Worm (Caenorhabditis elegans): ENCODE measurements around the gene dhs-25.

dhs-25 gene

ce11 chrX:1495980-1496379, 9.6 kb downstream of the dhs-25 start:
- TF ChIP-seq ztf-11 (tag; optimal IDR thresholded peaks at IDR 0.05), result no peak
- no peak for TF ChIP-seq hlh-4 (tag; optimal IDR thresholded peaks at IDR 0.05)
- no peak for TF ChIP-seq C04F5.9 (tag; optimal IDR thresholded peaks at IDR 0.05)
- no peak for TF ChIP-seq fkh-8 (tag; optimal IDR thresholded peaks at IDR 0.05)
- TF ChIP-seq rnt-1 (tag; optimal IDR thresholded peaks at IDR 0.05), result no peak
- TF ChIP-seq lin-15B (tag; optimal IDR thresholded peaks at IDR 0.05), result no peak
- no peak for TF ChIP-seq ceh-63 (GFP tag; optimal IDR thresholded peaks at IDR 0.05)
- no peak for TF ChIP-seq hlh-17 (GFP tag; optimal IDR thresholded peaks at IDR 0.05; ENCODE audit: borderline replicate concordance)
- TF ChIP-seq pax-3 (tag; optimal IDR thresholded peaks at IDR 0.05), result no peak
- no peak for TF ChIP-seq xbp-1 (tag; optimal IDR thresholded peaks at IDR 0.05)
- TF ChIP-seq nhr-84 (tag; optimal IDR thresholded peaks at IDR 0.05), result no peak
- no peak for TF ChIP-seq zip-4 (GFP tag; optimal IDR thresholded peaks at IDR 0.05)
- TF ChIP-seq egl-13 (tag; optimal IDR thresholded peaks at IDR 0.05), result no peak

- TF ChIP-seq efl-3 (GFP tag; optimal IDR thresholded peaks at IDR 0.05), result no peak
- no peak for TF ChIP-seq alr-1 (tag; optimal IDR thresholded peaks at IDR 0.05; ENCODE audit: borderline replicate concordance)
- TF ChIP-seq fkh-8 (tag; optimal IDR thresholded peaks at IDR 0.05), result no peak
Measured at ce11 chrX:1497581-1497980, 11.2 kb downstream of the dhs-25 start, which contains the start of gene F09E10.6. F09E10.6 (minus strand) TSS chrX:1497681.

- TF ChIP-seq rnt-1 (tag; optimal IDR thresholded peaks at IDR 0.05) (peak; percentile 30), swsn-7 (tag; optimal IDR thresholded peaks at IDR 0.05) (no peak), F16B12.6 (tag; optimal IDR thresholded peaks at IDR 0.05) (peak; percentile 53), isw-1 (GFP tag; IDR thresholded peaks at IDR 0.05) (no peak), blmp-1 (tag; optimal IDR thresholded peaks at IDR 0.05) (peak; percentile 94), snu-23 (GFP tag; optimal IDR thresholded peaks at IDR 0.05) (peak; percentile 8), sup-37 (GFP tag; optimal IDR thresholded peaks at IDR 0.05) (no peak), C16A3.4 (tag; optimal IDR thresholded peaks at IDR 0.05) (no peak), nhr-237 (tag; optimal IDR thresholded peaks at IDR 0.05) (no peak), efl-1 (optimal IDR thresholded peaks at IDR 0.05) (no peak), efl-1 (GFP tag; optimal IDR thresholded peaks at IDR 0.05 in 1 of 2) (no peak)
Measured at ce11 chrX:1499499-1499898, 13.2 kb downstream of the dhs-25 start.

ce11 chrX:1501752-1502151, 15.4 kb downstream of the dhs-25 start, which contains the start of gene F09E10.7:
F09E10.7 (minus strand) TSS chrX:1501852.
- no peak for TF ChIP-seq nhr-76 (tag; optimal IDR thresholded peaks at IDR 0.05)
- no peak for TF ChIP-seq efl-1 (optimal IDR thresholded peaks at IDR 0.05)
- peak in 1 of 2 experiments; percentile 66 for TF ChIP-seq efl-1 (GFP tag; optimal IDR thresholded peaks at IDR 0.05 in 1 of 2)

ce11 chrX:1502490-1502889, 16.2 kb downstream of the dhs-25 start, which contains the start of gene F09E10.1:
F09E10.1 (plus strand) TSS chrX:1502790.
- TF ChIP-seq hlh-4 (tag; optimal IDR thresholded peaks at IDR 0.05) (no peak), mef-2 (tag; optimal IDR thresholded peaks at IDR 0.05) (no peak), lir-3 (tag; optimal IDR thresholded peaks at IDR 0.05; ENCODE audit: poor library complexity) (no peak), swsn-7 (tag; optimal IDR thresholded peaks at IDR 0.05) (no peak), unc-30 (tag; optimal IDR thresholded peaks at IDR 0.05) (no peak), mep-1 (tag; optimal IDR thresholded peaks at IDR 0.05) (no peak), elt-3 (tag; optimal IDR thresholded peaks at IDR 0.05) (no peak), pag-3 (tag; optimal IDR thresholded peaks at IDR 0.05; ENCODE audit: borderline replicate concordance, insufficient read depth) (no peak), lsy-2 (tag; optimal IDR thresholded peaks at IDR 0.05) (no peak), aly-2 (tag; optimal IDR thresholded peaks at IDR 0.05) (no peak), nhr-85 (tag) (no peak), vab-15 (tag; optimal IDR thresholded peaks at IDR 0.05) (no peak)
